Fruit fly (Drosophila melanogaster): Measurements from ENCODE around the gene CG12725.

CG12725 gene

dm6 chrX:13392764-13393163, 9.9 kb downstream of the CG12725 start (continued):
- no peak for TF ChIP-seq CG8281 (tag; optimal IDR thresholded peaks at IDR 0.05)
- peak; percentile 81 for TF ChIP-seq mirr (GFP tag; optimal IDR thresholded peaks at IDR 0.05)
- no peak for TF ChIP-seq CG3838 (GFP tag; optimal IDR thresholded peaks at IDR 0.05)
- TF ChIP-seq Med (GFP tag): peak; percentile 67
- no peak for TF ChIP-seq so (GFP tag; IDR thresholded peaks at IDR 0.05)
- TF ChIP-seq CG18619 (GFP tag; optimal IDR thresholded peaks at IDR 0.05): no peak
- no peak for TF ChIP-seq CG8388 (GFP tag; optimal IDR thresholded peaks at IDR 0.05)
- TF ChIP-seq dmrt11E (tag; optimal IDR thresholded peaks at IDR 0.05): no peak
- TF ChIP-seq sug (tag; optimal IDR thresholded peaks at IDR 0.05): peak; percentile 69
- TF ChIP-seq Eip74EF (GFP tag; optimal IDR thresholded peaks at IDR 0.05): no peak
- TF ChIP-seq peb (GFP tag; IDR thresholded peaks at IDR 0.05): no peak
- TF ChIP-seq CG12942 (GFP tag; optimal IDR thresholded peaks at IDR 0.05): no peak
- no peak for TF ChIP-seq CG1602 (GFP tag; optimal IDR thresholded peaks at IDR 0.05)
- TF ChIP-seq crol (GFP tag; IDR thresholded peaks at IDR 0.05): no peak

dm6 chrX:13392041-13392353, 10.7 kb downstream of the CG12725 start:
- no peak for TF ChIP-seq CkIIα-i1 (GFP tag; IDR thresholded peaks at IDR 0.05)
- no peak for TF ChIP-seq CG12391 (tag; optimal IDR thresholded peaks at IDR 0.05)
- TF ChIP-seq sd (tag; optimal IDR thresholded peaks at IDR 0.05): peak; percentile 70
- 0 out of 3 replicates have a peak, but pooled peaks have one; percentile 11 for TF ChIP-seq z (GFP tag; IDR thresholded peaks at IDR 0.05)
- TF ChIP-seq abd-A (tag; optimal IDR thresholded peaks at IDR 0.05): peak; percentile 15
- TF ChIP-seq Med (GFP tag): peak; percentile 53
- TF ChIP-seq Optix (GFP tag; IDR thresholded peaks at IDR 0.05): no peak
- TF ChIP-seq sr (GFP tag; IDR thresholded peaks at IDR 0.05): peak; percentile 58; the same call in 2 of the 3 replicates
- peak; percentile 17 for TF ChIP-seq CG10543 (GFP tag; optimal IDR thresholded peaks at IDR 0.05)
- TF ChIP-seq gfzf (GFP tag; optimal IDR thresholded peaks at IDR 0.05): no peak
- no peak for TF ChIP-seq Hmr (GFP tag; optimal IDR thresholded peaks at IDR 0.05)

dm6 chrX:13391174-13392040, 11.3 kb downstream of the CG12725 start:
- TF ChIP-seq ato (GFP tag; IDR thresholded peaks at IDR 0.05; ENCODE audit: partially characterized antibody): no peak
- no peak for TF ChIP-seq vnd (GFP tag; IDR thresholded peaks at IDR 0.05; ENCODE audit: partially characterized antibody)
- no peak for TF ChIP-seq CG12942 (GFP tag; optimal IDR thresholded peaks at IDR 0.05)
- TF ChIP-seq fd96Cb (tag; optimal IDR thresholded peaks at IDR 0.05): no peak
- no peak for TF ChIP-seq Sox102F (GFP tag; optimal IDR thresholded peaks at IDR 0.05)
- no peak for TF ChIP-seq br (optimal IDR thresholded peaks at IDR 0.05)
- TF ChIP-seq CG3838 (GFP tag; optimal IDR thresholded peaks at IDR 0.05): no peak
- no peak for TF ChIP-seq CG13123 (GFP tag; optimal IDR thresholded peaks at IDR 0.05)
- TF ChIP-seq yki (optimal IDR thresholded peaks at IDR 0.05): no peak
- no peak for TF ChIP-seq bigmax (GFP tag; optimal IDR thresholded peaks at IDR 0.05)
- no peak for TF ChIP-seq CG18011 (GFP tag; optimal IDR thresholded peaks at IDR 0.05)
- TF ChIP-seq CG6254 (GFP tag; optimal IDR thresholded peaks at IDR 0.05): no peak
- no peak for TF ChIP-seq cad (GFP tag; optimal IDR thresholded peaks at IDR 0.05)
- no peak for TF ChIP-seq kay (GFP tag; optimal IDR thresholded peaks at IDR 0.05)
- TF ChIP-seq CG10209 (GFP tag; optimal IDR thresholded peaks at IDR 0.05): peak; percentile 63
- TF ChIP-seq mirr (GFP tag; optimal IDR thresholded peaks at IDR 0.05): no peak
- TF ChIP-seq Ets97D (GFP tag; optimal IDR thresholded peaks at IDR 0.05): peak; percentile 76
- TF ChIP-seq CG12155 (GFP tag; optimal IDR thresholded peaks at IDR 0.05): peak; percentile 66
- peak; percentile 48 for TF ChIP-seq Hsf (GFP tag; optimal IDR thresholded peaks at IDR 0.05)
- no peak for TF ChIP-seq CG14860 (GFP tag; IDR thresholded peaks at IDR 0.05; ENCODE audit: partially characterized antibody)
- TF ChIP-seq hb (GFP tag; IDR thresholded peaks at IDR 0.05; ENCODE audit: partially characterized antibody): no peak
- peak; percentile 61 for TF ChIP-seq CG7839 (tag; optimal IDR thresholded peaks at IDR 0.05)
- no peak for TF ChIP-seq nerfin-1 (tag; optimal IDR thresholded peaks at IDR 0.05)
- no peak for TF ChIP-seq Lim3 (GFP tag; IDR thresholded peaks at IDR 0.05)
- TF ChIP-seq Chrac-16 (GFP tag; optimal IDR thresholded peaks at IDR 0.05): peak; percentile 36
- TF ChIP-seq CG7271 (tag; optimal IDR thresholded peaks at IDR 0.05): no peak
